Fruit fly (Drosophila melanogaster) whole organism, embryonic: ENCODE measurements around the gene IRSp53.

Source experiments
- Ada2b ChIP-seq: fragments of 200-800 bp; sonication (Bioruptor generic); IDR thresholded peaks from 2 replicates; pipeline ENCODE4 v1.3.6; 2022; ENCODE audit warnings: missing biosample characterization, missing genetic modification characterization
- Asciz ChIP-seq: fragments of 200-800 bp; sonication (Bioruptor generic); optimal IDR thresholded peaks from 2 replicates; lab custom pipeline; 2017; ENCODE audit warnings: missing biosample characterization, mild to moderate bottlenecking, missing genetic modification characterization, missing genetic modification reagents
- Blimp-1 ChIP-seq: fragments of 200-800 bp; sonication (Bioruptor generic); optimal IDR thresholded peaks from 3 replicates; lab custom pipeline; 2018; ENCODE audit warnings: missing biosample characterization, missing genetic modification characterization, mild to moderate bottlenecking, moderate library complexity, missing genetic modification reagents
- BtbVII ChIP-seq: fragments of 200-800 bp; sonication (Bioruptor generic); optimal IDR thresholded peaks from 3 replicates; lab custom pipeline; 2017; ENCODE audit warnings: missing biosample characterization, mild to moderate bottlenecking, missing genetic modification characterization
- Bteb2 ChIP-seq: fragments of 200-800 bp; sonication (Bioruptor generic); optimal IDR thresholded peaks from 2 replicates; lab custom pipeline; 2016; ENCODE audit warnings: missing biosample characterization, missing genetic modification characterization
- CG10565 ChIP-seq: fragments of 200-800 bp; sonication (Bioruptor generic); optimal IDR thresholded peaks from 3 replicates; lab custom pipeline; 2016; ENCODE audit warnings: missing biosample characterization, mild to moderate bottlenecking, missing genetic modification characterization
- CG11504 ChIP-seq: fragments of 200-800 bp; sonication (Bioruptor generic); optimal IDR thresholded peaks from 3 replicates; lab custom pipeline; 2019; ENCODE audit warnings: missing biosample characterization, mild to moderate bottlenecking, missing genetic modification characterization, moderate library complexity
- CG11723 ChIP-seq: fragments of 200-800 bp; sonication (Bioruptor generic); optimal IDR thresholded peaks from 2 replicates; lab custom pipeline; 2017; ENCODE audit warnings: missing biosample characterization, mild to moderate bottlenecking, missing genetic modification characterization
- CG15696 ChIP-seq: fragments of 200-800 bp; sonication (Bioruptor generic); optimal IDR thresholded peaks from 2 replicates; lab custom pipeline; 2019; ENCODE audit warnings: missing biosample characterization, mild to moderate bottlenecking, missing genetic modification characterization, moderate library complexity
- CG16813 ChIP-seq: fragments of 200-800 bp; sonication (Bioruptor generic); IDR thresholded peaks from 3 replicates; pipeline ENCODE4 v1.3.6; 2022; ENCODE audit warnings: missing biosample characterization, missing genetic modification characterization; ENCODE audit not compliant: partially characterized antibody
- CG16815 ChIP-seq: fragments of 200-800 bp; sonication (Bioruptor generic); optimal IDR thresholded peaks from 3 replicates; lab custom pipeline; 2017; ENCODE audit warnings: missing biosample characterization, mild to moderate bottlenecking, missing genetic modification characterization
- CG16863 ChIP-seq: fragments of 200-800 bp; sonication (Bioruptor generic); optimal IDR thresholded peaks from 3 replicates; lab custom pipeline; 2016; ENCODE audit warnings: missing biosample characterization, missing genetic modification characterization
- CG17359 ChIP-seq: fragments of 200-800 bp; sonication (Bioruptor generic); optimal IDR thresholded peaks from 3 replicates; lab custom pipeline; 2018; ENCODE audit warnings: missing biosample characterization, mild to moderate bottlenecking, missing genetic modification characterization, moderate library complexity
- CG17912 ChIP-seq: fragments of 200-800 bp; sonication (Bioruptor generic); optimal IDR thresholded peaks from 2 replicates; lab custom pipeline; 2018; ENCODE audit warnings: missing biosample characterization, mild to moderate bottlenecking, missing genetic modification characterization
- CG18764 ChIP-seq: fragments of 200-800 bp; sonication (Bioruptor generic); optimal IDR thresholded peaks from 3 replicates; lab custom pipeline; 2016; ENCODE audit warnings: missing biosample characterization, missing genetic modification characterization
- CG2129 ChIP-seq: fragments of 200-800 bp; sonication (Bioruptor generic); IDR thresholded peaks from 2 replicates; pipeline ENCODE4 v1.3.6; 2022; ENCODE audit warnings: missing biosample characterization, missing genetic modification characterization; ENCODE audit not compliant: partially characterized antibody
- CG2889 ChIP-seq: fragments of 200-800 bp; sonication (Bioruptor generic); IDR thresholded peaks from 3 replicates; pipeline ENCODE4 v1.3.6; 2022; ENCODE audit warnings: missing biosample characterization, missing genetic modification characterization
- CG34224 ChIP-seq: fragments of 200-800 bp; sonication (Bioruptor generic); IDR thresholded peaks from 3 replicates; pipeline ENCODE4 v1.3.6; 2022; ENCODE audit warnings: missing biosample characterization, missing genetic modification characterization; ENCODE audit not compliant: partially characterized antibody
- CG3726 ChIP-seq: fragments of 200-800 bp; sonication (Bioruptor generic); IDR thresholded peaks from 3 replicates; pipeline ENCODE4, ENCODE4 v1.3.6; 2022; ENCODE audit warnings: missing biosample characterization, missing genetic modification characterization
- CG42726 ChIP-seq: fragments of 200-800 bp; sonication (Bioruptor generic); IDR thresholded peaks from 2 replicates; pipeline ENCODE4 v1.3.6; 2022; ENCODE audit warnings: missing biosample characterization, missing genetic modification characterization; ENCODE audit not compliant: partially characterized antibody
- CG4707 ChIP-seq: fragments of 200-800 bp; sonication (Bioruptor generic); optimal IDR thresholded peaks from 2 replicates; lab custom pipeline; 2018; ENCODE audit warnings: missing biosample characterization, mild to moderate bottlenecking, missing genetic modification characterization, moderate library complexity
- CG4730 ChIP-seq: fragments of 200-800 bp; sonication (Bioruptor generic); IDR thresholded peaks from 2 replicates; pipeline ENCODE4 v1.3.6; 2022; ENCODE audit warnings: missing biosample characterization, missing genetic modification characterization
- CG5180 ChIP-seq: fragments of 200-800 bp; sonication (Bioruptor generic); optimal IDR thresholded peaks from 3 replicates; lab custom pipeline; 2017; ENCODE audit warnings: missing biosample characterization, missing genetic modification characterization, mild to moderate bottlenecking, moderate library complexity, missing genetic modification reagents
- CG6683 ChIP-seq: fragments of 200-800 bp; sonication (Bioruptor generic); optimal IDR thresholded peaks from 2 replicates; lab custom pipeline; 2017; ENCODE audit warnings: missing biosample characterization, mild to moderate bottlenecking, missing genetic modification characterization, missing genetic modification reagents
- CTCF ChIP-seq: fragments of 200-800 bp; sonication (Bioruptor generic); optimal IDR thresholded peaks from 2 replicates; lab custom pipeline; 2017; ENCODE audit warnings: missing biosample characterization, mild to moderate bottlenecking, missing genetic modification characterization, moderate library complexity
- Chrac-16 ChIP-seq: fragments of 200-800 bp; sonication (Bioruptor generic); optimal IDR thresholded peaks from 3 replicates; lab custom pipeline; 2016; ENCODE audit warnings: missing biosample characterization, missing genetic modification characterization
- Doc3 ChIP-seq: fragments of 200-800 bp; sonication (Bioruptor generic); IDR thresholded peaks from 3 replicates; pipeline ENCODE4 v1.3.6; 2022; ENCODE audit warnings: missing biosample characterization, missing genetic modification characterization; ENCODE audit not compliant: partially characterized antibody
- Gug ChIP-seq: fragments of 200-800 bp; sonication (Bioruptor generic); IDR thresholded peaks from 4 replicates; pipeline ENCODE4 v1.3.6; 2022; ENCODE audit warnings: missing biosample characterization, missing genetic modification characterization
- H15 ChIP-seq: fragments of 200-800 bp; sonication (Bioruptor generic); IDR thresholded peaks from 3 replicates; pipeline ENCODE4 v1.3.6; 2022; ENCODE audit warnings: missing biosample characterization, missing genetic modification characterization
- H2.0 ChIP-seq: fragments of 200-800 bp; sonication (Bioruptor generic); IDR thresholded peaks from 2 replicates; pipeline ENCODE4 v1.3.6; 2022; ENCODE audit warnings: missing biosample characterization, missing genetic modification characterization
- Hr39 ChIP-seq: fragments of >200 bp; optimal IDR thresholded peaks from 2 replicates; lab custom pipeline; 2017
- dpn ChIP-seq, 2 experiments: fragments of 200-800 bp; sonication (Bioruptor generic); optimal IDR thresholded peaks; 3 replicates each; lab custom pipeline; 2016; ENCODE audit warnings: missing biosample characterization in 2 of 2, missing genetic modification characterization in 2 of 2
- gcm2 ChIP-seq: fragments of 200-800 bp; sonication (Bioruptor generic); optimal IDR thresholded peaks from 2 replicates; lab custom pipeline; 2016; ENCODE audit warnings: missing biosample characterization, missing genetic modification characterization
- her ChIP-seq: fragments of 200-800 bp; sonication (Bioruptor generic); optimal IDR thresholded peaks from 2 replicates; lab custom pipeline; 2016; ENCODE audit warnings: missing biosample characterization, missing genetic modification characterization
- lilli ChIP-seq: fragments of 200-800 bp; sonication (Bioruptor generic); optimal IDR thresholded peaks from 3 replicates; lab custom pipeline; 2016; ENCODE audit warnings: missing biosample characterization, missing genetic modification characterization
- lmd ChIP-seq: fragments of 200-800 bp; sonication (Bioruptor generic); IDR thresholded peaks from 2 replicates; pipeline ENCODE4 v1.3.6; 2022; ENCODE audit warnings: missing biosample characterization, missing genetic modification characterization
- lov ChIP-seq, 2 experiments: fragments of 200-800 bp in 1 of 2; fragments of >200 bp in 1 of 2; sonication (Bioruptor generic) in 1 of 2; IDR thresholded peaks in 1 of 2; optimal IDR thresholded peaks in 1 of 2; 2 replicates in 1 of 2; 3 replicates in 1 of 2; pipeline versions ENCODE4 v1.3.6 to Lab custom; 2017 to 2022; ENCODE audit warnings: missing biosample characterization in 1 of 2, missing genetic modification characterization in 1 of 2
- oc ChIP-seq: fragments of 200-800 bp; sonication (Bioruptor generic); optimal IDR thresholded peaks from 2 replicates; lab custom pipeline; 2018; ENCODE audit warnings: missing biosample characterization, mild to moderate bottlenecking, missing genetic modification characterization, moderate library complexity
- org-1 ChIP-seq: fragments of 200-800 bp; sonication (Bioruptor generic); optimal IDR thresholded peaks from 2 replicates; lab custom pipeline; 2017; ENCODE audit warnings: missing biosample characterization, missing genetic modification characterization
- psq ChIP-seq: fragments of 200-800 bp; sonication (Bioruptor generic); optimal IDR thresholded peaks from 2 replicates; lab custom pipeline; 2017; ENCODE audit warnings: missing biosample characterization, missing genetic modification characterization
- ranshi ChIP-seq: fragments of 200-800 bp; sonication (Bioruptor generic); IDR thresholded peaks from 2 replicates; pipeline ENCODE4 v1.3.6; 2022; ENCODE audit warnings: missing biosample characterization, missing genetic modification characterization
- rib ChIP-seq: fragments of 200-800 bp; sonication (Bioruptor generic); IDR thresholded peaks from 2 replicates; pipeline ENCODE4 v1.3.6; 2022; ENCODE audit warnings: missing biosample characterization, missing genetic modification characterization
- row ChIP-seq: fragments of 200-800 bp; sonication (Bioruptor generic); IDR thresholded peaks from 3 replicates; pipeline ENCODE4 v1.3.6; 2022; ENCODE audit warnings: missing biosample characterization, missing genetic modification characterization
- slp2 ChIP-seq: fragments of 200-800 bp; sonication (Bioruptor generic); optimal IDR thresholded peaks from 2 replicates; lab custom pipeline; 2016; ENCODE audit warnings: missing biosample characterization, missing genetic modification characterization
- stc ChIP-seq: fragments of 200-800 bp; sonication (Bioruptor generic); IDR thresholded peaks from 2 replicates; pipeline ENCODE4 v1.3.6; 2022; ENCODE audit warnings: missing biosample characterization, missing genetic modification characterization
- stwl ChIP-seq: fragments of 200-800 bp; sonication (Bioruptor generic); optimal IDR thresholded peaks from 3 replicates; lab custom pipeline; 2018; ENCODE audit warnings: missing biosample characterization, mild to moderate bottlenecking, missing genetic modification characterization, moderate library complexity
- z ChIP-seq: fragments of 200-800 bp; sonication (Bioruptor generic); IDR thresholded peaks from 3 replicates; pipeline ENCODE4 v1.3.6; 2022; ENCODE audit warnings: missing biosample characterization, missing genetic modification characterization
- zen2 ChIP-seq: fragments of 200-800 bp; sonication (Bioruptor generic); IDR thresholded peaks from 3 replicates; pipeline ENCODE4 v1.3.6; 2022; ENCODE audit warnings: missing biosample characterization, missing genetic modification characterization; ENCODE audit not compliant: partially characterized antibody
- zfh1 ChIP-seq: fragments of 200-800 bp; sonication (Bioruptor generic); IDR thresholded peaks from 3 replicates; pipeline ENCODE4 v1.3.6; 2022; ENCODE audit warnings: missing biosample characterization, missing genetic modification characterization

Gene IRSp53

dm6 chr3L:11089805-11090440 lies 45.9 kb upstream of the IRSp53 start (continued):
- TF ChIP-seq BtbVII (GFP tag; lab: Kevin White, UChicago) (peak; percentile 78), CTCF (GFP tag; lab: Kevin White, UChicago) (peak; percentile 63), CG4730 (peak; percentile 49), lilli (GFP tag; lab: Kevin White, UChicago) (peak; percentile 89), psq (GFP tag; lab: Kevin White, UChicago) (peak; percentile 75), org-1 (GFP tag; lab: Kevin White, UChicago) (peak; percentile 90), Asciz (GFP tag; lab: Kevin White, UChicago) (peak; percentile 91), stc (peak; percentile 69), CG4707 (peak; percentile 57), lmd (GFP tag; lab: Robert Waterston, UW) (peak; percentile 84; the same call in 1 of the 2 replicates), CG16863 (GFP tag; lab: Kevin White, UChicago) (peak; percentile 87), CG5180 (GFP tag; lab: Kevin White, UChicago) (peak; percentile 86), oc (tag; lab: Kevin White, UChicago) (peak; percentile 81), CG42726 (GFP tag; lab: Robert Waterston, UW) (no peak), slp2 (GFP tag; lab: Kevin White, UChicago) (peak; percentile 80), CG11723 (GFP tag; lab: Kevin White, UChicago) (peak; percentile 91), CG16815 (GFP tag; lab: Kevin White, UChicago) (peak; percentile 86), CG6683 (GFP tag; lab: Kevin White, UChicago) (peak; percentile 82), lov (optimal IDR thresholded peaks at IDR 0.05; lab: Kevin White, UChicago) (no peak), lov (GFP tag; IDR thresholded peaks at IDR 0.05; lab: Robert Waterston, UW) (peak; percentile 82), stwl (peak; percentile 18), gcm2 (GFP tag; lab: Kevin White, UChicago) (peak; percentile 91), Ada2b (GFP tag; lab: Robert Waterston, UW) (peak; percentile 82), z (GFP tag; lab: Robert Waterston, UW) (peak; percentile 76; the same call in 1 of the 3 replicates), CG17912 (GFP tag; lab: Kevin White, UChicago) (no peak), H15 (peak; percentile 49), her (GFP tag; lab: Kevin White, UChicago) (peak; percentile 54), CG2889 (GFP tag; lab: Robert Waterston, UW) (0 out of 3 replicates have a peak, but pooled peaks have one; percentile 37), CG16813 (GFP tag; lab: Robert Waterston, UW) (peak; percentile 49; the same call in 1 of the 3 replicates), Gug (GFP tag; lab: Robert Waterston, UW) (peak; percentile 54; the same call in 3 of the 4 replicates), CG34224 (GFP tag; lab: Robert Waterston, UW) (no peak), CG11504 (tag; lab: Kevin White, UChicago) (peak; percentile 96), Hr39 (no peak), H2.0 (GFP tag; lab: Robert Waterston, UW) (peak; percentile 54), CG17359 (peak; percentile 75), Doc3 (GFP tag; lab: Robert Waterston, UW) (no peak), Bteb2 (GFP tag; lab: Kevin White, UChicago) (peak; percentile 82), CG2129 (GFP tag; lab: Robert Waterston, UW) (no peak), zen2 (no peak), ranshi (GFP tag; lab: Robert Waterston, UW) (peak; percentile 53; the same call in 1 of the 2 replicates), zfh1 (GFP tag; lab: Robert Waterston, UW) (peak; percentile 88), CG18764 (GFP tag; lab: Kevin White, UChicago) (peak; percentile 81), CG3726 (GFP tag; lab: Robert Waterston, UW) (no peak; the same call in 1 of the 3 replicates), dpn (GFP tag; optimal IDR thresholded peaks at IDR 0.05; lab: Kevin White, UChicago) (peak; percentile 73 to 88), Blimp-1 (GFP tag; lab: Kevin White, UChicago) (peak; percentile 78), row (GFP tag; lab: Robert Waterston, UW) (peak; percentile 90), CG10565 (GFP tag; lab: Kevin White, UChicago) (peak; percentile 29), Chrac-16 (GFP tag; lab: Kevin White, UChicago) (peak; percentile 91), rib (GFP tag; lab: Robert Waterston, UW) (no peak), CG15696 (tag; lab: Kevin White, UChicago) (peak; percentile 93)
